Fruit fly (Drosophila melanogaster) whole organism, embryonic: ENCODE measurements around the gene Cnb.

ENCODE experiments used
- ATbp ChIP-seq: fragments of 200-800 bp; sonication (Bioruptor generic); optimal IDR thresholded peaks from 2 replicates; lab custom pipeline; 2017; ENCODE audit warnings: missing biosample characterization, mild to moderate bottlenecking, missing genetic modification characterization, missing genetic modification reagents
- CG11456 ChIP-seq: fragments of 200-800 bp; sonication (Bioruptor generic); IDR thresholded peaks from 3 replicates; pipeline ENCODE4 v1.3.6; 2022; ENCODE audit warnings: missing biosample characterization, missing genetic modification characterization
- CG12391 ChIP-seq: fragments of 200-800 bp; sonication (Bioruptor generic); optimal IDR thresholded peaks from 3 replicates; lab custom pipeline; 2018; ENCODE audit warnings: missing biosample characterization, mild to moderate bottlenecking, missing genetic modification characterization, moderate library complexity
- CG13894 ChIP-seq: fragments of 200-800 bp; sonication (Bioruptor generic); optimal IDR thresholded peaks from 3 replicates; lab custom pipeline; 2018; ENCODE audit warnings: missing biosample characterization, mild to moderate bottlenecking, missing genetic modification characterization, moderate library complexity
- CG15011 ChIP-seq: fragments of 200-800 bp; sonication (Bioruptor generic); optimal IDR thresholded peaks from 3 replicates; lab custom pipeline; 2018; ENCODE audit warnings: missing biosample characterization, mild to moderate bottlenecking, missing genetic modification characterization
- CG15696 ChIP-seq: fragments of 200-800 bp; sonication (Bioruptor generic); optimal IDR thresholded peaks from 2 replicates; lab custom pipeline; 2019; ENCODE audit warnings: missing biosample characterization, mild to moderate bottlenecking, missing genetic modification characterization, moderate library complexity
- CG1603 ChIP-seq: fragments of 200-800 bp; sonication (Bioruptor generic); optimal IDR thresholded peaks from 2 replicates; lab custom pipeline; 2019; ENCODE audit warnings: missing biosample characterization, mild to moderate bottlenecking, missing genetic modification characterization, moderate library complexity
- CG1647 ChIP-seq: fragments of 200-800 bp; sonication (Bioruptor generic); optimal IDR thresholded peaks from 3 replicates; lab custom pipeline; 2016; ENCODE audit warnings: missing biosample characterization, missing genetic modification characterization
- CG17612 ChIP-seq: fragments of 200-800 bp; sonication (Bioruptor generic); IDR thresholded peaks from 2 replicates; pipeline ENCODE4 v1.3.6; 2022; ENCODE audit warnings: missing biosample characterization, missing genetic modification characterization
- CG18011 ChIP-seq: fragments of 200-800 bp; sonication (Bioruptor generic); optimal IDR thresholded peaks from 2 replicates; lab custom pipeline; 2017; ENCODE audit warnings: missing biosample characterization, missing genetic modification characterization, mild to moderate bottlenecking, moderate library complexity, missing genotype
- CG2129 ChIP-seq: fragments of 200-800 bp; sonication (Bioruptor generic); IDR thresholded peaks from 2 replicates; pipeline ENCODE4 v1.3.6; 2022; ENCODE audit warnings: missing biosample characterization, missing genetic modification characterization; ENCODE audit not compliant: partially characterized antibody
- CG34224 ChIP-seq: fragments of 200-800 bp; sonication (Bioruptor generic); IDR thresholded peaks from 3 replicates; pipeline ENCODE4 v1.3.6; 2022; ENCODE audit warnings: missing biosample characterization, missing genetic modification characterization; ENCODE audit not compliant: partially characterized antibody
- CG3995 ChIP-seq: fragments of 200-800 bp; sonication (Bioruptor generic); optimal IDR thresholded peaks from 3 replicates; lab custom pipeline; 2016; ENCODE audit warnings: missing biosample characterization, missing genetic modification characterization
- CG5180 ChIP-seq: fragments of 200-800 bp; sonication (Bioruptor generic); optimal IDR thresholded peaks from 3 replicates; lab custom pipeline; 2017; ENCODE audit warnings: missing biosample characterization, missing genetic modification characterization, mild to moderate bottlenecking, moderate library complexity, missing genetic modification reagents
- CG5953 ChIP-seq: fragments of 200-800 bp; sonication (Bioruptor generic); IDR thresholded peaks from 2 replicates; pipeline ENCODE4 v1.3.6; 2022; ENCODE audit warnings: missing biosample characterization, missing genetic modification characterization
- CG6272 ChIP-seq: fragments of 200-800 bp; sonication (Bioruptor generic); IDR thresholded peaks from 2 replicates; pipeline ENCODE4 v1.3.6; 2022; ENCODE audit warnings: missing biosample characterization, missing genetic modification characterization
- CG7357 ChIP-seq: fragments of 200-800 bp; sonication (Bioruptor generic); IDR thresholded peaks from 3 replicates; pipeline ENCODE4 v1.3.6; 2022; ENCODE audit warnings: missing biosample characterization, missing genetic modification characterization
- CG9215 ChIP-seq: fragments of 200-800 bp; sonication (Bioruptor generic); IDR thresholded peaks from 2 replicates; pipeline ENCODE4 v1.3.6; 2022; ENCODE audit warnings: missing biosample characterization, missing genetic modification characterization
- Dfd ChIP-seq, 2 experiments: fragments of >200 bp; optimal IDR thresholded peaks; 2 replicates each; lab custom pipeline; 2017; ENCODE audit warnings: missing biosample characterization in 2 of 2, missing genetic modification characterization in 2 of 2
- Eip74EF ChIP-seq, 2 experiments: fragments of 200-800 bp in 1 of 2; fragments of >200 bp in 1 of 2; sonication (Bioruptor generic) in 1 of 2; optimal IDR thresholded peaks; 2 replicates each; lab custom pipeline; 2017 to 2019; ENCODE audit warnings: missing biosample characterization in 2 of 2, missing genetic modification characterization in 2 of 2, mild to moderate bottlenecking in 1 of 2, moderate library complexity in 1 of 2
- Meics ChIP-seq: fragments of 200-800 bp; sonication (Bioruptor generic); optimal IDR thresholded peaks from 2 replicates; lab custom pipeline; 2017; ENCODE audit warnings: missing biosample characterization, mild to moderate bottlenecking, missing genetic modification characterization
- Myb ChIP-seq: fragments of 200-800 bp; sonication (Bioruptor generic); optimal IDR thresholded peaks from 2 replicates; lab custom pipeline; 2016; ENCODE audit warnings: missing biosample characterization, missing genetic modification characterization
- NFAT ChIP-seq: fragments of 200-800 bp; sonication (Bioruptor generic); IDR thresholded peaks from 2 replicates; pipeline ENCODE4 v1.3.6; 2022; ENCODE audit warnings: missing biosample characterization, missing genetic modification characterization
- Nf-YC ChIP-seq: fragments of 200-800 bp; optimal IDR thresholded peaks from 3 replicates; lab custom pipeline; 2019; ENCODE audit warnings: missing biosample characterization, mild to moderate bottlenecking, missing genetic modification characterization, moderate library complexity
- Ssrp ChIP-seq: fragments of 200-800 bp; sonication (Bioruptor generic); optimal IDR thresholded peaks from 2 replicates; lab custom pipeline; 2018; ENCODE audit warnings: missing biosample characterization, mild to moderate bottlenecking, missing genetic modification characterization, moderate library complexity
- TFAM ChIP-seq: fragments of 200-800 bp; sonication (Bioruptor generic); optimal IDR thresholded peaks from 2 replicates; lab custom pipeline; 2017; ENCODE audit warnings: missing biosample characterization, missing genetic modification characterization, inconsistent platforms
- YL-1 ChIP-seq: fragments of 200-800 bp; sonication (Bioruptor generic); optimal IDR thresholded peaks from 3 replicates; lab custom pipeline; 2017; ENCODE audit warnings: missing biosample characterization, mild to moderate bottlenecking, missing genetic modification characterization
- amos ChIP-seq: fragments of 200-800 bp; sonication (Bioruptor generic); IDR thresholded peaks from 2 replicates; pipeline ENCODE4 v1.3.6; 2022; ENCODE audit warnings: missing biosample characterization, missing genetic modification characterization; ENCODE audit not compliant: partially characterized antibody
- aop ChIP-seq: fragments of 200-800 bp; sonication (Bioruptor generic); IDR thresholded peaks from 2 replicates; pipeline ENCODE4 v1.3.6; 2022; ENCODE audit warnings: missing biosample characterization, missing genetic modification characterization
- caup ChIP-seq: fragments of 200-800 bp; sonication (Bioruptor generic); optimal IDR thresholded peaks from 3 replicates; lab custom pipeline; 2017; ENCODE audit warnings: missing biosample characterization, mild to moderate bottlenecking, missing genetic modification characterization, moderate library complexity; ENCODE audit not compliant: severe bottlenecking
- chif ChIP-seq, 2 experiments: fragments of 200-800 bp; sonication (Bioruptor generic); optimal IDR thresholded peaks; 3 replicates each; lab custom pipeline; 2016; ENCODE audit warnings: missing biosample characterization in 2 of 2, missing genetic modification characterization in 2 of 2
- chinmo ChIP-seq: fragments of 200-800 bp; sonication (Bioruptor generic); IDR thresholded peaks from 4 replicates; pipeline ENCODE4 v1.3.6; 2022; ENCODE audit warnings: missing biosample characterization, missing genetic modification characterization; ENCODE audit not compliant: partially characterized antibody
- dysf ChIP-seq: fragments of 200-800 bp; sonication (Bioruptor generic); IDR thresholded peaks from 3 replicates; pipeline ENCODE4 v1.3.6; 2022; ENCODE audit warnings: missing biosample characterization, missing genetic modification characterization
- eyg ChIP-seq: fragments of 200-800 bp; sonication (Bioruptor generic); optimal IDR thresholded peaks from 3 replicates; lab custom pipeline; 2016; ENCODE audit warnings: missing biosample characterization, missing genetic modification characterization
- fd3F ChIP-seq: fragments of 200-800 bp; sonication (Bioruptor generic); optimal IDR thresholded peaks from 2 replicates; lab custom pipeline; 2018; ENCODE audit warnings: missing biosample characterization, mild to moderate bottlenecking, missing genetic modification characterization, moderate library complexity
- fd64A ChIP-seq: fragments of 200-800 bp; sonication (Bioruptor generic); optimal IDR thresholded peaks from 3 replicates; lab custom pipeline; 2018; ENCODE audit warnings: missing biosample characterization, mild to moderate bottlenecking, missing genetic modification characterization
- gcm2 ChIP-seq: fragments of 200-800 bp; sonication (Bioruptor generic); optimal IDR thresholded peaks from 2 replicates; lab custom pipeline; 2016; ENCODE audit warnings: missing biosample characterization, missing genetic modification characterization
- grn ChIP-seq: fragments of 200-800 bp; sonication (Bioruptor generic); optimal IDR thresholded peaks from 3 replicates; lab custom pipeline; 2017; ENCODE audit warnings: missing biosample characterization, missing genetic modification characterization
- hb ChIP-seq: fragments of 200-800 bp; sonication (Bioruptor generic); IDR thresholded peaks from 3 replicates; pipeline ENCODE4 v1.3.6; 2022; ENCODE audit warnings: missing biosample characterization, missing genetic modification characterization; ENCODE audit not compliant: partially characterized antibody
- knrl ChIP-seq: fragments of 200-800 bp; sonication (Bioruptor generic); IDR thresholded peaks from 3 replicates; pipeline ENCODE4 v1.3.6; 2022; ENCODE audit warnings: missing biosample characterization, missing genetic modification characterization; ENCODE audit not compliant: partially characterized antibody
- luna ChIP-seq: fragments of 200-800 bp; sonication (Bioruptor generic); optimal IDR thresholded peaks from 2 replicates; lab custom pipeline; 2016; ENCODE audit warnings: missing biosample characterization, missing genetic modification characterization
- pfk ChIP-seq: fragments of 200-800 bp; sonication (Bioruptor generic); optimal IDR thresholded peaks from 2 replicates; lab custom pipeline; 2018; ENCODE audit warnings: missing biosample characterization, mild to moderate bottlenecking, missing genetic modification characterization, moderate library complexity
- pita ChIP-seq: fragments of 200-800 bp; sonication (Bioruptor generic); optimal IDR thresholded peaks from 2 replicates; lab custom pipeline; 2017; ENCODE audit warnings: missing biosample characterization, mild to moderate bottlenecking, missing genetic modification characterization
- sob ChIP-seq: fragments of 200-800 bp; sonication (Bioruptor generic); IDR thresholded peaks from 2 replicates; pipeline ENCODE4 v1.3.6; 2022; ENCODE audit warnings: missing biosample characterization, missing genetic modification characterization
- stwl ChIP-seq: fragments of 200-800 bp; sonication (Bioruptor generic); optimal IDR thresholded peaks from 3 replicates; lab custom pipeline; 2018; ENCODE audit warnings: missing biosample characterization, mild to moderate bottlenecking, missing genetic modification characterization, moderate library complexity
- trem ChIP-seq: fragments of 200-800 bp; optimal IDR thresholded peaks from 3 replicates; lab custom pipeline; 2019; ENCODE audit warnings: missing biosample characterization, mild to moderate bottlenecking, missing genetic modification characterization, moderate library complexity
- vnd ChIP-seq: fragments of 200-800 bp; sonication (Bioruptor generic); IDR thresholded peaks from 3 replicates; pipeline ENCODE4 v1.3.6; 2022; ENCODE audit warnings: missing biosample characterization, missing genetic modification characterization; ENCODE audit not compliant: partially characterized antibody
- vvl ChIP-seq: fragments of 200-800 bp; sonication (Bioruptor generic); IDR thresholded peaks from 2 replicates; pipeline ENCODE4 v1.3.6; 2022; ENCODE audit warnings: missing biosample characterization, missing genetic modification characterization
- wor ChIP-seq: fragments of 200-800 bp; sonication (Bioruptor generic); IDR thresholded peaks from 2 replicates; pipeline ENCODE4 v1.3.6; 2022; ENCODE audit warnings: missing biosample characterization, missing genetic modification characterization

The Cnb gene

dm6 chr3L:1940843-1941418, 6.4 kb upstream of the Cnb start, which contains the start of gene Mfap1 (continued):
- 0 out of 3 replicates have a peak, but pooled peaks have one; percentile 43 for TF ChIP-seq vnd (GFP tag; lab: Robert Waterston, UW)
- TF ChIP-seq hb (GFP tag; lab: Robert Waterston, UW) = peak; percentile 58; the same call in 2 of the 3 replicates
- TF ChIP-seq sob = no peak
- no peak for TF ChIP-seq CG18011
- peak; percentile 87 for TF ChIP-seq amos
- no peak for TF ChIP-seq Nf-YC
- no peak for TF ChIP-seq chif (GFP tag; optimal IDR thresholded peaks at IDR 0.05; lab: Kevin White, UChicago)
- peak; percentile 88; the same call in 3 of the 4 replicates for TF ChIP-seq chinmo (GFP tag; lab: Robert Waterston, UW)
- TF ChIP-seq Meics (GFP tag; lab: Kevin White, UChicago) = no peak
- TF ChIP-seq Ssrp = no peak
- TF ChIP-seq CG11456 (GFP tag; lab: Robert Waterston, UW) = no peak
- no peak for TF ChIP-seq ATbp (GFP tag; lab: Kevin White, UChicago)
- TF ChIP-seq YL-1 (GFP tag; lab: Kevin White, UChicago) = peak; percentile 33
- TF ChIP-seq CG7357 (GFP tag; lab: Robert Waterston, UW) = no peak
- TF ChIP-seq TFAM = no peak
- no peak for TF ChIP-seq CG5953
- TF ChIP-seq grn (GFP tag; lab: Kevin White, UChicago) = no peak
- peak; percentile 72 for TF ChIP-seq knrl (GFP tag; lab: Robert Waterston, UW)
- TF ChIP-seq CG6272 (GFP tag; lab: Robert Waterston, UW) = no peak
- peak; percentile 66 for TF ChIP-seq CG1603 (tag; lab: Kevin White, UChicago)
- TF ChIP-seq CG12391 (tag; lab: Kevin White, UChicago) = no peak
- no peak for TF ChIP-seq CG3995 (GFP tag; lab: Kevin White, UChicago)
- no peak for TF ChIP-seq dysf (GFP tag; lab: Robert Waterston, UW)
- no peak for TF ChIP-seq CG15696 (tag; lab: Kevin White, UChicago)
- TF ChIP-seq fd3F (GFP tag; lab: Kevin White, UChicago) = no peak
- TF ChIP-seq CG5180 (GFP tag; lab: Kevin White, UChicago) = no peak
- TF ChIP-seq NFAT (GFP tag; lab: Robert Waterston, UW) = 0 out of 2 replicates have a peak, but pooled peaks have one; percentile 49
- no peak for TF ChIP-seq gcm2 (GFP tag; lab: Kevin White, UChicago)
- no peak for TF ChIP-seq CG13894 (tag; lab: Kevin White, UChicago)
- TF ChIP-seq pfk (GFP tag; lab: Kevin White, UChicago) = no peak
- no peak for TF ChIP-seq luna
- TF ChIP-seq CG1647 (GFP tag; lab: Kevin White, UChicago) = no peak
- TF ChIP-seq stwl (tag; lab: Kevin White, UChicago) = peak; percentile 67
- TF ChIP-seq CG15011 = no peak
- TF ChIP-seq pita = no peak
- no peak for TF ChIP-seq fd64A (GFP tag; lab: Kevin White, UChicago)
- peak; percentile 88 for TF ChIP-seq CG34224 (GFP tag; lab: Robert Waterston, UW)
- TF ChIP-seq Dfd (GFP tag; optimal IDR thresholded peaks at IDR 0.05; lab: Kevin White, UChicago) = no peak
- no peak for TF ChIP-seq CG9215
- TF ChIP-seq eyg (GFP tag; lab: Kevin White, UChicago) = no peak
- TF ChIP-seq Myb = no peak
- no peak for TF ChIP-seq aop (GFP tag; lab: Robert Waterston, UW)
- no peak for TF ChIP-seq caup
- TF ChIP-seq wor (GFP tag; lab: Robert Waterston, UW) = no peak
- TF ChIP-seq trem (tag; lab: Kevin White, UChicago) = peak; percentile 46
- no peak for TF ChIP-seq CG17612 (GFP tag; lab: Robert Waterston, UW)
- TF ChIP-seq vvl (GFP tag; lab: Robert Waterston, UW) = 0 out of 2 replicates have a peak, but pooled peaks have one; percentile 28
- peak; percentile 35; the same call in 1 of the 2 replicates for TF ChIP-seq CG2129
- no peak for TF ChIP-seq Eip74EF (GFP tag; optimal IDR thresholded peaks at IDR 0.05; lab: Kevin White, UChicago)
